Fruit fly (Drosophila melanogaster) whole organism, adult: Measurements from ENCODE around the gene CG31087.

Experiments used
- CG11617 ChIP-seq: fragments of 200-800 bp; sonication (Bioruptor generic); optimal IDR thresholded peaks from 2 replicates; lab custom pipeline; 2017; ENCODE audit warnings: mild to moderate bottlenecking, missing biosample characterization, missing genetic modification reagents, missing genetic modification characterization
- CG14711 ChIP-seq: fragments of 200-800 bp; sonication (Bioruptor generic); optimal IDR thresholded peaks from 2 replicates; lab custom pipeline; 2018; ENCODE audit warnings: missing biosample characterization, mild to moderate bottlenecking, missing genetic modification characterization, moderate library complexity
- CG7045 ChIP-seq: fragments of 200-800 bp; sonication (Bioruptor generic); optimal IDR thresholded peaks from 2 replicates; lab custom pipeline; 2017; ENCODE audit warnings: missing biosample characterization, mild to moderate bottlenecking, missing genetic modification characterization
- CG7101 ChIP-seq: fragments of 200-800 bp; sonication (Bioruptor generic); optimal IDR thresholded peaks from 2 replicates; lab custom pipeline; 2018; ENCODE audit warnings: missing biosample characterization, mild to moderate bottlenecking, missing genetic modification characterization, moderate library complexity
- Mnt ChIP-seq: fragments of 200-800 bp; sonication (Bioruptor generic); optimal IDR thresholded peaks from 2 replicates; lab custom pipeline; 2016; ENCODE audit warnings: missing biosample characterization, mild to moderate bottlenecking, missing genetic modification characterization
- bab1 ChIP-seq: fragments of 200-800 bp; sonication (Bioruptor generic); optimal IDR thresholded peaks from 3 replicates; lab custom pipeline; 2019; ENCODE audit warnings: missing biosample characterization, mild to moderate bottlenecking, missing genetic modification characterization, moderate library complexity
- cnc ChIP-seq, 2 experiments: fragments of >200 bp; optimal IDR thresholded peaks; 2 replicates each; lab custom pipeline; 2017
- kay ChIP-seq: fragments of 200-800 bp; sonication (Bioruptor generic); peaks from one replicate; lab custom pipeline; 2016; ENCODE audit warnings: missing biosample characterization, missing genetic modification characterization, borderline replicate concordance
- toe ChIP-seq: fragments of 200-800 bp; sonication (Bioruptor generic); optimal IDR thresholded peaks from 2 replicates; lab custom pipeline; 2016; ENCODE audit warnings: missing biosample characterization, missing genetic modification characterization

DNA sequence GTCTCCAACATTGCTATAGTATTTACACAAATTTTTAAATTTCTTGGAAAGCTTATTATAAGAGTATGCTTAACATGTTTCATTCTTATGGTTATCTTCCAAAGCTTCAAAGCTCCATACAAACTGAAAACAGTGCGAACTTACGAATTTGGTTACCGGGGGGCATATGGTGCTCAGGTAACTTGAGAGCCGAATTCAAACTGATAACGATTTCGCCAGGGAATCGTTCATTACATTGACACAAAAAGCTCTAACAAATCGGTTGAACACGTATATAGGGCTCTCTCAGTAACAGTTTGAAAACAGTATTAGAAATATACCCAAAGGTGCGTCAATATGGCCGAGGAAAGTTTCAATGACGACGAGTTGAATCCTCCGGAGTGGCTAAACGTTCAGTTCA lies 13.1 kb downstream of the CG31087 start, which contains the start of gene CG13659:
- TF ChIP-seq kay (GFP tag; lab: Kevin White, UChicago) (peak; percentile 46), toe (no peak), bab1 (GFP tag; lab: Kevin White, UChicago) (no peak), cnc (optimal IDR thresholded peaks at IDR 0.05; lab: Kevin White, UChicago) (no peak), CG7045 (GFP tag; lab: Kevin White, UChicago) (no peak), CG7101 (tag; lab: Kevin White, UChicago) (no peak), CG11617 (GFP tag; lab: Kevin White, UChicago) (no peak), CG14711 (tag; lab: Kevin White, UChicago) (no peak), Mnt (no peak)
